Fruit fly (Drosophila melanogaster): ENCODE results near the gene Cnep1r2.

- TF ChIP-seq EcR (GFP tag; optimal IDR thresholded peaks at IDR 0.05), result no peak
- TF ChIP-seq CG15710 (tag; optimal IDR thresholded peaks at IDR 0.05), result no peak
- TF ChIP-seq Snoo (tag; optimal IDR thresholded peaks at IDR 0.05), result no peak
- TF ChIP-seq CG17806 (tag; optimal IDR thresholded peaks at IDR 0.05), result no peak
- no peak for TF ChIP-seq CG12605 (GFP tag; IDR thresholded peaks at IDR 0.05)
- no peak for TF ChIP-seq CG4496 (GFP tag; IDR thresholded peaks at IDR 0.05)
- no peak for TF ChIP-seq CG9948 (tag; optimal IDR thresholded peaks at IDR 0.05)
- TF ChIP-seq CG32121 (GFP tag; IDR thresholded peaks at IDR 0.05), result no peak
These were observed 8.0 kb upstream of the Cnep1r2 start, which contains the start of gene CG42536 for dm6 chr3L:10629969-10630368.

All from whole organism, pupa.